Fruit fly (Drosophila melanogaster) whole organism, pupa: ENCODE measurements around the gene mRpS18C.

Source experiments
- CG10348 ChIP-seq: fragments of 200-800 bp; sonication (Bioruptor generic); IDR thresholded peaks from 2 replicates; pipeline ENCODE4 v1.3.6; 2022; ENCODE audit warnings: missing biosample characterization, missing genetic modification characterization
- CG12605 ChIP-seq: fragments of 200-800 bp; sonication (Bioruptor generic); IDR thresholded peaks from 2 replicates; pipeline ENCODE4 v1.3.6; 2022; ENCODE audit warnings: missing biosample characterization, missing genetic modification characterization
- CG13204 ChIP-seq: fragments of 200-800 bp; sonication (Bioruptor generic); optimal IDR thresholded peaks from 2 replicates; lab custom pipeline; 2018; ENCODE audit warnings: missing biosample characterization, mild to moderate bottlenecking, missing genetic modification characterization, moderate library complexity
- CG14655 ChIP-seq: fragments of 200-800 bp; sonication (Bioruptor generic); optimal IDR thresholded peaks from 3 replicates; lab custom pipeline; 2017; ENCODE audit warnings: mild to moderate bottlenecking, missing biosample characterization, missing genetic modification reagents, missing genetic modification characterization
- CG15710 ChIP-seq: fragments of 200-800 bp; sonication (Bioruptor generic); optimal IDR thresholded peaks from 2 replicates; lab custom pipeline; 2018; ENCODE audit warnings: missing biosample characterization, mild to moderate bottlenecking, missing genetic modification characterization, moderate library complexity
- CG17806 ChIP-seq: fragments of 200-800 bp; sonication (Bioruptor generic); optimal IDR thresholded peaks from 2 replicates; lab custom pipeline; 2018; ENCODE audit warnings: missing biosample characterization, mild to moderate bottlenecking, missing genetic modification characterization, moderate library complexity
- CG32121 ChIP-seq: fragments of 200-800 bp; sonication (Bioruptor generic); IDR thresholded peaks from 2 replicates; pipeline ENCODE4 v1.3.6; 2022; ENCODE audit warnings: missing biosample characterization, missing genetic modification characterization
- CG34367 ChIP-seq: fragments of 200-800 bp; sonication (Bioruptor generic); optimal IDR thresholded peaks from 2 replicates; lab custom pipeline; 2018; ENCODE audit warnings: missing biosample characterization, mild to moderate bottlenecking, missing genetic modification characterization
- CG4496 ChIP-seq: fragments of 200-800 bp; sonication (Bioruptor generic); IDR thresholded peaks from 3 replicates; pipeline ENCODE4 v1.3.6; 2022; ENCODE audit warnings: missing biosample characterization, missing genetic modification characterization
- CG8159 ChIP-seq: fragments of 200-800 bp; sonication (Bioruptor generic); optimal IDR thresholded peaks from 3 replicates; lab custom pipeline; 2018; ENCODE audit warnings: missing biosample characterization, mild to moderate bottlenecking, missing genetic modification characterization, moderate library complexity
- CG8301 ChIP-seq: fragments of 200-800 bp; sonication (Bioruptor generic); optimal IDR thresholded peaks from 2 replicates; lab custom pipeline; 2018; ENCODE audit warnings: missing biosample characterization, mild to moderate bottlenecking, missing genetic modification characterization
- CG9948 ChIP-seq: fragments of 200-800 bp; sonication (Bioruptor generic); optimal IDR thresholded peaks from 2 replicates; lab custom pipeline; 2018; ENCODE audit warnings: missing biosample characterization, mild to moderate bottlenecking, missing genetic modification characterization, moderate library complexity
- D1 ChIP-seq: fragments of 200-800 bp; sonication (Bioruptor generic); optimal IDR thresholded peaks from 2 replicates; lab custom pipeline; 2018; ENCODE audit warnings: missing biosample characterization, mild to moderate bottlenecking, missing genetic modification characterization, moderate library complexity
- EcR ChIP-seq: fragments of 200-800 bp; sonication (Bioruptor generic); optimal IDR thresholded peaks from 3 replicates; lab custom pipeline; 2019; ENCODE audit warnings: missing biosample characterization, missing genetic modification characterization, mild to moderate bottlenecking, moderate library complexity, missing genetic modification reagents
- Ets98B ChIP-seq: fragments of 200-800 bp; sonication (Bioruptor generic); IDR thresholded peaks from 2 replicates; pipeline ENCODE4 v1.3.6; 2022; ENCODE audit warnings: missing biosample characterization, missing genetic modification characterization
- Pif1A ChIP-seq: fragments of 200-800 bp; sonication (Bioruptor generic); optimal IDR thresholded peaks from 3 replicates; lab custom pipeline; 2016; ENCODE audit warnings: missing biosample characterization, missing genetic modification characterization
- Pif1B ChIP-seq: fragments of 200-800 bp; sonication (Bioruptor generic); optimal IDR thresholded peaks from 3 replicates; lab custom pipeline; 2016; ENCODE audit warnings: missing biosample characterization, missing genetic modification characterization
- Snoo ChIP-seq: fragments of 200-800 bp; sonication (Bioruptor generic); optimal IDR thresholded peaks from 3 replicates; lab custom pipeline; 2017; ENCODE audit warnings: missing biosample characterization, mild to moderate bottlenecking, missing genetic modification characterization, inconsistent platforms
- fd96Ca ChIP-seq: fragments of 200-800 bp; sonication (Bioruptor generic); IDR thresholded peaks from 3 replicates; pipeline ENCODE4 v1.3.6; 2022; ENCODE audit warnings: missing biosample characterization, missing genetic modification characterization
- gl ChIP-seq: fragments of 200-800 bp; sonication (Bioruptor generic); optimal IDR thresholded peaks from 2 replicates; lab custom pipeline; 2018; ENCODE audit warnings: missing biosample characterization, mild to moderate bottlenecking, missing genetic modification characterization
- rn ChIP-seq: fragments of 200-800 bp; sonication (Bioruptor generic); IDR thresholded peaks from 2 replicates; pipeline ENCODE4 v1.3.6; 2022; ENCODE audit warnings: missing biosample characterization, missing genetic modification characterization

Gene mRpS18C

dm6 chr3R:30454442-30454841, 30.7 kb downstream of the mRpS18C start:
- TF ChIP-seq CG12605 (GFP tag; lab: Robert Waterston, UW) = no peak

DNA sequence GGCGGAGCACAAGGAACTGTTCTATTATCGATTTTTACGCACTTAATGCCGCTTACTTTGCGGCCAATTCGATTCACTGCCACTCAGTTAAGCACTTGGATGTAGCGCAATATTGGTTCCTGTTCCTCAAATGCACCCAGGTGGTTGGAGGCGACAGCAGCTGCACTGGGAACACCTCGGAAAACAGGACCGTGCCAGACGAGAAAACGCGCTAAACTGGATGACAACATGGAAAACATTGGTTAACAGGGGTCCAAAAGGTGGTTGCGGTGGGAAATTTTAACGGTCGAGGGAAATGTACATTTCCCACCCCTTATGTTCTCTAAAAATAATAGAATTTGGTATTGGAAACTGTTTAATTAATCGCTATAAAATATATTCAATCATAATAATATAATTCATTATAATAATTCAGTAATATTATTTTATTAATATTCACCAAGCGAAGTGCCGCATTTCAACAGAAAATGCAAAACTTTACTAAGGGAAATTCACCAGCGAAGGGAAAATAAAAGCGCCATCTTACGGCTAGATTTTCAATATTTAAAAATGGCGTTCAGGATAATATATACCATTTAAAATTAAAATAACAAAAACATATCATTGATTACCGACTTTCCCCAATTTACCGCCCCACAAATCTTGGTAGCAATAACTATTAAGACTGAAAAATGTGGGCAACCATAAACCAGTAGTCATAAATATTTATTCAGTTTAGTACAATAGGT, 32.2 kb downstream of the mRpS18C start, which contains the start of gene aralar1:
TSS of gene aralar1 (minus strand) at position 51 of the 728 bp plus-strand sequence.
- TF ChIP-seq Pif1A (GFP tag; lab: Kevin White, UChicago) (no peak), Pif1B (GFP tag; lab: Kevin White, UChicago) (no peak), Snoo (tag; lab: Kevin White, UChicago) (no peak), CG13204 (no peak), CG14655 (GFP tag; lab: Kevin White, UChicago) (no peak), CG32121 (GFP tag; lab: Robert Waterston, UW) (no peak), EcR (GFP tag; lab: Kevin White, UChicago) (no peak), rn (GFP tag; lab: Robert Waterston, UW) (no peak), CG12605 (GFP tag; lab: Robert Waterston, UW) (no peak), fd96Ca (GFP tag; lab: Robert Waterston, UW) (no peak), CG8301 (tag; lab: Kevin White, UChicago) (no peak), gl (tag; lab: Kevin White, UChicago) (no peak), CG8159 (tag; lab: Kevin White, UChicago) (no peak), CG10348 (GFP tag; lab: Robert Waterston, UW) (no peak), Ets98B (GFP tag; lab: Robert Waterston, UW) (no peak), CG4496 (GFP tag; lab: Robert Waterston, UW) (no peak), CG15710 (tag; lab: Kevin White, UChicago) (no peak)

DNA sequence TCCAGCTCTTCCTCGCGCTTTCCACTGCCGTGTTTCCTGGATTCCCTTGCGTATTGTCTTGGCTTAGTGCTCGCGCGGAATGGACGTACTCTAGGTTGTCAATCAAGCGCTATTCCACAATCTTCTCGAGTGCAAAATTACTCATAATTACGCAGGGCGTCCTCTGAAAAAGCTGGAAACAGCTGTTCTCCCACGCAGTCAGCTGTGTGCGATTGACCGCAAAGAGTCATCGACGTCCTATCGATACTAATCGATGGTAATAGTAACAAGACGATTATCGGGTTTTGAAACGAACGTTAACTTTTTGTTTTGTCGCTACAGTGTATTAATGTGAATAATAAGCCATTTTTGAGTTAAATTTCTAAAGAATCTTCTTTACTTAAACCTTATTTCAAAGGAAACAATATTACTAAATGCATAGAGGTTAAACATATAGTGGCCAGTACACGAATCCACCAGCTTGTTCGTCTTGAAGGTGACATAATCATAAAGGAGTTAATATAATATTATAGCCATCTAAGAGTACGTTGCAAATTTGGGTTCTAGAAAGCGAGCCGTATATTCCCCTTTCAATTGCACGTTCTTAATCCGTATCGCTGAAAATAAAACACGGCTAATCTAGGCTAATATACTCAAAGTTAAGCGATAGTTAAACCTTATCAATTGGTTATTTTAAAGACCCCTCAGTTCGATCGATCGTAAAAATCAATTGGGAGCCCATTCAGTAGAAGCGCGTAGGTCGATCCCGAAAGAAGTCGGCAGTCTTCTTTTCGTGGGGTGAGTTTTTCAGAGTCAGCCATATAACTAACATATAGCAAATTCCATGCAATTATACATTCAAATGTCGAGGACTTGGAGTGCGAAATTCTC, 35.5 kb downstream of the mRpS18C start, which contains the start of the genes CG2224 and CDase:
TSS of gene CG2224 (minus strand) at position 235 of the 870 bp plus-strand sequence.
TSS of gene CDase (plus strand) at position 456 of the 870 bp plus-strand sequence.
- TF ChIP-seq gl (tag; lab: Kevin White, UChicago) = no peak
- no peak for TF ChIP-seq Pif1B (GFP tag; lab: Kevin White, UChicago)
- TF ChIP-seq CG34367 (tag; lab: Kevin White, UChicago) = no peak
- TF ChIP-seq, all 21 proteins: peak for 0

DNA sequence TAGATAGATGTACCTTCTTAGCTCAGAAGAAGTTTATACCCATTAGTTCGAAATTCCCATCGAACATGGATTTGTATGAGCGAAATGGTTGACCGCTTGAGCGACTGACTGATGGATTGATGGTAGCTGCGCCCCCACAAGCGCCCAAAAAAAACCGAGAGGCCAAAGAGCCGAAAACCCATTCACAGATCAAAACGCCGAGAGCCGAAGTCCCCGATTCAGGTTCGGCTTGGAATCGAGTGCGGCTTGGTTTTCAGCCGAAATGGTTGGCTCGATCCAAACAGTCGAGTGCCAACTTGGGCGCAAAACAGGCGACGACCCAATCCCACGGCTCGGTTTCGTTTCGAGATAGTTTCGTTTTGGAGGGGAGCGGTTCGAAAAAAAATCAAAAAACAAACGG, 36.4 kb downstream of the mRpS18C start:
- TF ChIP-seq gl (tag; lab: Kevin White, UChicago) = no peak
- TF ChIP-seq CG4496 (GFP tag; lab: Robert Waterston, UW) = 0 out of 3 replicates have a peak, but pooled peaks have one; percentile 13
- TF ChIP-seq CG32121 (GFP tag; lab: Robert Waterston, UW) = 0 out of 2 replicates have a peak, but pooled peaks have one; percentile 41
- TF ChIP-seq, all 21 proteins: peak for 2

DNA sequence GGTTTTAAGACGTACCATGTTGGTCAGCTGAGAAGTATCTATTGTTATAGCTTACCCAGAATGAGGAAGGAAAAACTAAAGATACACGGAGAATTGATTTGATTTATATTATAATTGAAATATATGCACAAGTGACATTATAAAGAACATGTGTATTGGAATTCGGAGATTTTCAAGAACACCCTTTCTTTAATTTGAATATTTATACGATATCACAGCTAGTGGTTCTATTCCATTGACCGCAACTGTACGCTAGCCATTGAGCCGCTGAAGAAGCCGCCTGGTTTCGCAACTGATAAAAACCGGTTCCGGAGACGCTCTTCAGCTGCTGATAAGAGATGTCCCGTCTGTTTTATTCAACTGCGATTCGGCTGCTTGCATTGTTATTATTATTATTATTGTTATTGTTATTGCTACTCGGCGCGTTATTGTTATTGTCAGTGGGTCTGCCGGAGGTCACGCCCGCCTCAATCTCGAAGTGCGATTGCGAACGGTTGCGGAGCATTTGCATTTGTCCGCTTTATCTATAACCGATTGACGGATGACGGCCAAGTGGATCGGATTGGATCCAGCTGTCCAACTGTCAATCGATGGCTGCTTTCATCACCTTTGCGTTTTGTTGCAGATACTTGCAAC, 38.0 kb downstream of the mRpS18C start:
- peak; percentile 48 for TF ChIP-seq Pif1B (GFP tag; lab: Kevin White, UChicago)
- TF ChIP-seq CG15710 (tag; lab: Kevin White, UChicago) = peak; percentile 67
- peak; percentile 58 for TF ChIP-seq EcR (GFP tag; lab: Kevin White, UChicago)
- TF ChIP-seq CG34367 (tag; lab: Kevin White, UChicago) = peak; percentile 58
- no peak for TF ChIP-seq fd96Ca (GFP tag; lab: Robert Waterston, UW)
- TF ChIP-seq Pif1A (GFP tag; lab: Kevin White, UChicago) = no peak
- no peak for TF ChIP-seq CG10348 (GFP tag; lab: Robert Waterston, UW)
- TF ChIP-seq CG12605 (GFP tag; lab: Robert Waterston, UW) = peak; percentile 65
- peak; percentile 36 for TF ChIP-seq Snoo (tag; lab: Kevin White, UChicago)
- TF ChIP-seq rn (GFP tag; lab: Robert Waterston, UW) = no peak
- no peak for TF ChIP-seq CG14655 (GFP tag; lab: Kevin White, UChicago)
- peak; percentile 56; the same call in 1 of the 2 replicates for TF ChIP-seq Ets98B (GFP tag; lab: Robert Waterston, UW)
- TF ChIP-seq CG4496 (GFP tag; lab: Robert Waterston, UW) = peak; percentile 41; the same call in 2 of the 3 replicates
- TF ChIP-seq CG9948 (tag; lab: Kevin White, UChicago) = peak; percentile 55
- TF ChIP-seq CG32121 (GFP tag; lab: Robert Waterston, UW) = peak; percentile 63
- no peak for TF ChIP-seq gl (tag; lab: Kevin White, UChicago)
- peak; percentile 66 for TF ChIP-seq CG8159 (tag; lab: Kevin White, UChicago)
- TF ChIP-seq D1 (tag; lab: Kevin White, UChicago) = no peak
- peak; percentile 59 for TF ChIP-seq CG13204
- TF ChIP-seq CG17806 (tag; lab: Kevin White, UChicago) = peak; percentile 58
- TF ChIP-seq CG8301 (tag; lab: Kevin White, UChicago) = peak; percentile 63
